Worm (Caenorhabditis elegans) whole organism, mixed stage, embryonic: ENCODE data around the gene C25G4.8.

Experiments
- M03D4.4 ChIP-seq: sonication (generic microtip); optimal IDR thresholded peaks from 2 replicates; lab custom pipeline; 2017; ENCODE audit warnings: mild to moderate bottlenecking, missing genetic modification characterization, missing compliant biosample characterization
- bed-3 ChIP-seq: fragments of 200-800 bp; sonication (Bioruptor generic); optimal IDR thresholded peaks from 3 replicates; lab custom pipeline; 2018; ENCODE audit warnings: mild to moderate bottlenecking, missing genetic modification characterization, moderate library complexity, missing compliant biosample characterization
- blmp-1 ChIP-seq: fragments of 150-350 bp; optimal IDR thresholded peaks from 2 replicates; lab custom pipeline; 2014; ENCODE audit warnings: missing biosample characterization, missing genetic modification characterization
- ceh-39 ChIP-seq: fragments of 150-350 bp; optimal IDR thresholded peaks from 2 replicates; lab custom pipeline; 2014; ENCODE audit warnings: missing biosample characterization, missing genetic modification characterization
- ceh-43 ChIP-seq: fragments of 200-800 bp; sonication (Bioruptor generic); optimal IDR thresholded peaks from 2 replicates; lab custom pipeline; 2018; ENCODE audit warnings: mild to moderate bottlenecking, missing genetic modification characterization, moderate library complexity, missing compliant biosample characterization
- ceh-83 ChIP-seq: fragments of 200-800 bp; sonication (Bioruptor generic); optimal IDR thresholded peaks from 2 replicates; lab custom pipeline; 2018; ENCODE audit warnings: mild to moderate bottlenecking, missing genetic modification characterization, missing compliant biosample characterization
- ces-1 ChIP-seq: fragments of 150-350 bp; optimal IDR thresholded peaks from 2 replicates; lab custom pipeline; 2014; ENCODE audit warnings: missing biosample characterization, missing genetic modification reagents, missing genetic modification characterization
- elt-1 ChIP-seq: sonication (generic microtip); optimal IDR thresholded peaks from 2 replicates; lab custom pipeline; 2017; ENCODE audit warnings: missing genetic modification characterization, mild to moderate bottlenecking, missing compliant biosample characterization, antibody characterized with exemption, moderate library complexity, borderline replicate concordance; ENCODE audit not compliant: insufficient read depth
- elt-3 ChIP-seq: fragments of 150-350 bp; optimal IDR thresholded peaks from 2 replicates; lab custom pipeline; 2014; ENCODE audit warnings: missing biosample characterization, missing genetic modification characterization
- flh-1 ChIP-seq: fragments of 200-800 bp; sonication (Bioruptor generic); optimal IDR thresholded peaks from 2 replicates; lab custom pipeline; 2018; ENCODE audit warnings: mild to moderate bottlenecking, missing genetic modification characterization, moderate library complexity, missing compliant biosample characterization
- ham-2 ChIP-seq: fragments of 200-800 bp; sonication (Bioruptor generic); optimal IDR thresholded peaks from 2 replicates; lab custom pipeline; 2018; ENCODE audit warnings: mild to moderate bottlenecking, missing genetic modification characterization, missing compliant biosample characterization
- hlh-1 ChIP-seq: fragments of 150-350 bp; optimal IDR thresholded peaks from 2 replicates; lab custom pipeline; 2014; ENCODE audit warnings: missing biosample characterization, missing genetic modification reagents, missing genetic modification characterization
- lin-13 ChIP-seq: fragments of 150-350 bp; optimal IDR thresholded peaks from 2 replicates; lab custom pipeline; 2014; ENCODE audit warnings: missing biosample characterization, missing genetic modification characterization
- lin-32 ChIP-seq: fragments of 200-800 bp; sonication (Bioruptor generic); optimal IDR thresholded peaks from 2 replicates; lab custom pipeline; 2018; ENCODE audit warnings: mild to moderate bottlenecking, missing genetic modification characterization, missing compliant biosample characterization
- lsy-2 ChIP-seq: fragments of 150-350 bp; optimal IDR thresholded peaks from 2 replicates; lab custom pipeline; 2014; ENCODE audit warnings: missing biosample characterization, missing genetic modification characterization
- mab-5 ChIP-seq: fragments of 150-350 bp; optimal IDR thresholded peaks from 2 replicates; lab custom pipeline; 2014; ENCODE audit warnings: missing biosample characterization, missing genetic modification characterization
- mep-1 ChIP-seq: fragments of 150-350 bp; optimal IDR thresholded peaks from 2 replicates; lab custom pipeline; 2017; ENCODE audit warnings: missing biosample characterization, missing genetic modification reagents, missing genetic modification characterization, inconsistent platforms
- nhr-12 ChIP-seq: fragments of 150-350 bp; optimal IDR thresholded peaks from 2 replicates; lab custom pipeline; 2014; ENCODE audit warnings: missing biosample characterization, missing genetic modification characterization
- nhr-2 ChIP-seq: fragments of 150-350 bp; optimal IDR thresholded peaks from 2 replicates; lab custom pipeline; 2014; ENCODE audit warnings: missing biosample characterization, missing genetic modification characterization
- nhr-28 ChIP-seq: fragments of 150-350 bp; optimal IDR thresholded peaks from 2 replicates; lab custom pipeline; 2014; ENCODE audit warnings: missing biosample characterization, missing genetic modification characterization
- nhr-76 ChIP-seq: sonication (generic microtip); optimal IDR thresholded peaks from 2 replicates; lab custom pipeline; 2017; ENCODE audit warnings: missing biosample characterization, missing genetic modification characterization
- pha-4 ChIP-seq: fragments of 150-350 bp; optimal IDR thresholded peaks from 2 replicates; lab custom pipeline; 2018; ENCODE audit warnings: missing biosample characterization, missing genetic modification reagents, missing genetic modification characterization
- sem-2 ChIP-seq: fragments of 200-800 bp; sonication (Bioruptor generic); optimal IDR thresholded peaks from 2 replicates; lab custom pipeline; 2018; ENCODE audit warnings: mild to moderate bottlenecking, missing genetic modification characterization, missing compliant biosample characterization
- snpc-4 ChIP-seq: fragments of 150-350 bp; optimal IDR thresholded peaks from 2 replicates; lab custom pipeline; 2014; ENCODE audit warnings: missing biosample characterization, missing genetic modification characterization
- sptf-1 ChIP-seq: sonication (generic microtip); optimal IDR thresholded peaks from 2 replicates; lab custom pipeline; 2017; ENCODE audit warnings: mild to moderate bottlenecking, missing genetic modification characterization, moderate library complexity, missing compliant biosample characterization
- tbx-8 ChIP-seq: fragments of 200-800 bp; sonication (Bioruptor generic); optimal IDR thresholded peaks from 2 replicates; lab custom pipeline; 2018; ENCODE audit warnings: mild to moderate bottlenecking, missing genetic modification characterization, moderate library complexity, missing compliant biosample characterization
- unc-120 ChIP-seq: sonication (generic microtip); optimal IDR thresholded peaks from 2 replicates; lab custom pipeline; 2017; ENCODE audit warnings: missing genetic modification characterization, missing compliant biosample characterization; ENCODE audit not compliant: poor library complexity, severe bottlenecking
- unc-62 ChIP-seq: fragments of 150-350 bp; optimal IDR thresholded peaks from 2 replicates; lab custom pipeline; 2014; ENCODE audit warnings: missing biosample characterization, missing genetic modification reagents, missing genetic modification characterization
- zip-8 ChIP-seq: fragments of 150-350 bp; optimal IDR thresholded peaks from 2 replicates; lab custom pipeline; 2014; ENCODE audit warnings: missing biosample characterization, missing genetic modification characterization
- ztf-11 ChIP-seq: fragments of 150-350 bp; optimal IDR thresholded peaks from 2 replicates; lab custom pipeline; 2014; ENCODE audit warnings: missing biosample characterization, missing genetic modification characterization

The C25G4.8 gene

ce11 chrIV:12432340-12432739, 30.9 kb downstream of the C25G4.8 start, which contains the start of gene clec-184:
Gene clec-184, plus strand, starts transcription at chrIV:12432640.
- TF ChIP-seq lin-13 (tag; lab: Kevin White, UChicago) = no peak
- TF ChIP-seq ceh-83 (GFP tag; lab: Kevin White, UChicago) = no peak
- TF ChIP-seq unc-62 (GFP tag; lab: Kevin White, UChicago) = no peak
- TF ChIP-seq ces-1 = no peak
- TF ChIP-seq tbx-8 (GFP tag; lab: Kevin White, UChicago) = no peak
- no peak for TF ChIP-seq flh-1

ce11 chrIV:12431755-12432154, 31.5 kb downstream of the C25G4.8 start:
- TF ChIP-seq mab-5 (tag; lab: Kevin White, UChicago) = no peak
- TF ChIP-seq nhr-76 (tag; lab: Kevin White, UChicago) = no peak
- no peak for TF ChIP-seq ztf-11
- TF ChIP-seq hlh-1 (tag; lab: Kevin White, UChicago) = no peak
- TF ChIP-seq blmp-1 (tag; lab: Kevin White, UChicago) = no peak
- no peak for TF ChIP-seq nhr-28 (tag; lab: Kevin White, UChicago)
- TF ChIP-seq lin-13 (tag; lab: Kevin White, UChicago) = no peak
- no peak for TF ChIP-seq unc-62 (GFP tag; lab: Kevin White, UChicago)
- no peak for TF ChIP-seq ceh-39
- TF ChIP-seq M03D4.4 (tag; lab: Kevin White, UChicago) = no peak
- TF ChIP-seq nhr-12 = no peak
- TF ChIP-seq sptf-1 (tag; lab: Kevin White, UChicago) = no peak
- TF ChIP-seq mep-1 (tag; lab: Kevin White, UChicago) = no peak
- TF ChIP-seq pha-4 = no peak
- TF ChIP-seq, all 35 proteins: peak for 0

ce11 chrIV:12429504-12429903, 33.8 kb downstream of the C25G4.8 start:
- TF ChIP-seq unc-62 (GFP tag; lab: Kevin White, UChicago) (no peak), elt-3 (no peak), lsy-2 (tag; lab: Kevin White, UChicago) (no peak), M03D4.4 (tag; lab: Kevin White, UChicago) (no peak), mab-5 (tag; lab: Kevin White, UChicago) (no peak), ceh-43 (GFP tag; lab: Kevin White, UChicago) (no peak), unc-120 (tag; lab: Kevin White, UChicago) (no peak), lin-32 (GFP tag; lab: Kevin White, UChicago) (no peak), nhr-2 (tag; lab: Kevin White, UChicago) (no peak), nhr-28 (tag; lab: Kevin White, UChicago) (no peak), bed-3 (GFP tag; lab: Kevin White, UChicago) (no peak), ham-2 (GFP tag; lab: Kevin White, UChicago) (no peak), snpc-4 (tag; lab: Kevin White, UChicago) (no peak), zip-8 (tag; lab: Kevin White, UChicago) (no peak), blmp-1 (tag; lab: Kevin White, UChicago) (no peak)
- TF ChIP-seq, all 35 proteins: peak for 0

- no peak for TF ChIP-seq elt-1
- peak; percentile 94 for TF ChIP-seq zip-8 (tag; lab: Kevin White, UChicago)
- TF ChIP-seq nhr-28 (tag; lab: Kevin White, UChicago) = no peak
- no peak for TF ChIP-seq unc-62 (GFP tag; lab: Kevin White, UChicago)
- no peak for TF ChIP-seq snpc-4 (tag; lab: Kevin White, UChicago)
- no peak for TF ChIP-seq ceh-39
- TF ChIP-seq flh-1 = no peak
- no peak for TF ChIP-seq ceh-83 (GFP tag; lab: Kevin White, UChicago)
Measured at ce11 chrIV:12428467-12428866, 34.8 kb downstream of the C25G4.8 start, which contains the start of gene col-130. Gene col-130, minus strand, starts transcription at chrIV:12428516.

- TF ChIP-seq tbx-8 (GFP tag; lab: Kevin White, UChicago) (no peak), sptf-1 (tag; lab: Kevin White, UChicago) (peak; percentile 33)
Measured at ce11 chrIV:12427687-12428284, 35.5 kb downstream of the C25G4.8 start.

ce11 chrIV:12425595-12425994, 37.7 kb downstream of the C25G4.8 start:
- no peak for TF ChIP-seq ztf-11
- no peak for TF ChIP-seq ceh-83 (GFP tag; lab: Kevin White, UChicago)
- TF ChIP-seq nhr-28 (tag; lab: Kevin White, UChicago) = no peak
- no peak for TF ChIP-seq flh-1
- TF ChIP-seq lin-32 (GFP tag; lab: Kevin White, UChicago) = no peak
- no peak for TF ChIP-seq sem-2 (GFP tag; lab: Kevin White, UChicago)
- no peak for TF ChIP-seq unc-62 (GFP tag; lab: Kevin White, UChicago)
- no peak for TF ChIP-seq mab-5 (tag; lab: Kevin White, UChicago)
- TF ChIP-seq, all 35 proteins: peak for 0
